Worm (Caenorhabditis elegans) whole organism, young adult: ENCODE measurements around the gene csn-3.

Source experiments
- C06A6.2 ChIP-seq: fragments of 200-800 bp; sonication (Bioruptor generic); conservative IDR thresholded peaks from 2 replicates; pipeline ENCODE4 v1.3.6; 2022; ENCODE audit warnings: missing genetic modification characterization, missing compliant biosample characterization
- D2030.7 ChIP-seq: fragments of 200-800 bp; sonication (Bioruptor generic); IDR thresholded peaks from 2 replicates; pipeline ENCODE4 v1.3.6; 2022; ENCODE audit warnings: missing genetic modification reagents, missing genetic modification characterization, missing compliant biosample characterization
- F55B11.4 ChIP-seq: sonication (generic microtip); optimal IDR thresholded peaks from 2 replicates; lab custom pipeline; 2016; ENCODE audit warnings: missing compliant biosample characterization, missing genetic modification characterization, borderline replicate concordance; ENCODE audit not compliant: insufficient read depth
- T07F8.4 ChIP-seq: sonication (generic microtip); optimal IDR thresholded peaks from 2 replicates; lab custom pipeline; 2016; ENCODE audit warnings: mild to moderate bottlenecking, missing genetic modification characterization, moderate library complexity, missing compliant biosample characterization
- T26A5.8 ChIP-seq: sonication (generic microtip); optimal IDR thresholded peaks from 2 replicates; lab custom pipeline; 2016; ENCODE audit warnings: missing genetic modification characterization, missing compliant biosample characterization
- Y67H2A.10 ChIP-seq: fragments of 200-800 bp; sonication (Bioruptor generic); conservative IDR thresholded peaks from 2 replicates; pipeline ENCODE4 v1.3.6; 2022; ENCODE audit warnings: missing genetic modification reagents, missing genetic modification characterization, missing compliant biosample characterization
- Y95B8A.8 ChIP-seq: fragments of 200-800 bp; sonication (Bioruptor generic); IDR thresholded peaks from 2 replicates; pipeline ENCODE4 v1.3.6; 2022; ENCODE audit warnings: missing genetic modification reagents, missing genetic modification characterization, missing compliant biosample characterization
- ceh-100 ChIP-seq: fragments of 200-800 bp; sonication (Bioruptor generic); IDR thresholded peaks from 2 replicates; pipeline ENCODE4 v1.3.6; 2022; ENCODE audit warnings: missing genetic modification reagents, missing genetic modification characterization, missing compliant biosample characterization
- ceh-27 ChIP-seq: fragments of 200-800 bp; sonication (Bioruptor generic); optimal IDR thresholded peaks from 2 replicates; lab custom pipeline; 2018; ENCODE audit warnings: mild to moderate bottlenecking, missing genetic modification characterization, moderate library complexity, missing compliant biosample characterization
- ceh-40 ChIP-seq: fragments of 200-800 bp; sonication (Bioruptor generic); IDR thresholded peaks from 2 replicates; pipeline ENCODE4 v1.3.6; 2022; ENCODE audit warnings: missing genetic modification characterization, missing compliant biosample characterization
- chd-7 ChIP-seq: sonication (generic microtip); optimal IDR thresholded peaks from 2 replicates; lab custom pipeline; 2016; ENCODE audit warnings: mild to moderate bottlenecking, missing genetic modification characterization, moderate library complexity, missing compliant biosample characterization
- dpff-1 ChIP-seq: sonication (generic microtip); optimal IDR thresholded peaks from 2 replicates; lab custom pipeline; 2017; ENCODE audit warnings: mild to moderate bottlenecking, missing genetic modification characterization, missing compliant biosample characterization
- dpl-1 ChIP-seq: fragments of 150-350 bp; optimal IDR thresholded peaks from 2 replicates; lab custom pipeline; 2014; ENCODE audit warnings: missing biosample characterization, missing genetic modification reagents, missing genetic modification characterization
- efl-1 ChIP-seq: fragments of 150-350 bp; optimal IDR thresholded peaks from 2 replicates; lab custom pipeline; 2014; ENCODE audit warnings: missing biosample characterization, missing genetic modification reagents, missing genetic modification characterization
- egl-44 ChIP-seq: fragments of 200-800 bp; sonication (Bioruptor generic); IDR thresholded peaks from 2 replicates; pipeline ENCODE4 v1.3.6; 2022; ENCODE audit warnings: missing genetic modification reagents, missing genetic modification characterization, missing compliant biosample characterization
- egrh-3 ChIP-seq: fragments of 200-800 bp; sonication (Bioruptor generic); IDR thresholded peaks from 2 replicates; pipeline ENCODE4 v1.3.6; 2022; ENCODE audit warnings: missing genetic modification reagents, missing genetic modification characterization, missing compliant biosample characterization
- gei-17 ChIP-seq: fragments of 200-800 bp; sonication (Bioruptor generic); optimal IDR thresholded peaks from 2 replicates; lab custom pipeline; 2018; ENCODE audit warnings: mild to moderate bottlenecking, missing genetic modification characterization, missing compliant biosample characterization
- hlh-26 ChIP-seq: fragments of 200-800 bp; sonication (Bioruptor generic); conservative IDR thresholded peaks from 2 replicates; pipeline ENCODE4 v1.3.6; 2022; ENCODE audit warnings: missing genetic modification reagents, missing genetic modification characterization, missing compliant biosample characterization
- hmg-20 ChIP-seq: fragments of 200-800 bp; sonication (Bioruptor generic); IDR thresholded peaks from 2 replicates; pipeline ENCODE4 v1.3.6; 2022; ENCODE audit warnings: missing genetic modification reagents, missing genetic modification characterization, missing compliant biosample characterization
- let-607 ChIP-seq, 2 experiments: fragments of 200-800 bp in 1 of 2; sonication (Bioruptor generic) in 1 of 2; sonication (generic microtip) in 1 of 2; optimal IDR thresholded peaks; 2 replicates each; lab custom pipeline; 2016 to 2018; ENCODE audit warnings: mild to moderate bottlenecking in 2 of 2, missing compliant biosample characterization in 2 of 2, missing genetic modification characterization in 2 of 2, moderate library complexity in 2 of 2, missing genotype in 1 of 2
- lin-40 ChIP-seq: sonication (generic microtip); optimal IDR thresholded peaks from 2 replicates; lab custom pipeline; 2016; ENCODE audit warnings: missing genetic modification characterization, mild to moderate bottlenecking, missing compliant biosample characterization, missing genotype, missing genetic modification reagents
- lir-1 ChIP-seq: fragments of 200-800 bp; sonication (Bioruptor generic); conservative IDR thresholded peaks from 2 replicates; pipeline ENCODE4 v1.3.6; 2022; ENCODE audit warnings: missing genetic modification reagents, missing genetic modification characterization, missing compliant biosample characterization
- madf-10 ChIP-seq: sonication (generic microtip); optimal IDR thresholded peaks from 2 replicates; lab custom pipeline; 2016; ENCODE audit warnings: mild to moderate bottlenecking, missing genetic modification characterization, missing compliant biosample characterization
- madf-3 ChIP-seq: fragments of 200-800 bp; sonication (Bioruptor generic); IDR thresholded peaks from 2 replicates; pipeline ENCODE4 v1.3.6; 2022; ENCODE audit warnings: missing genetic modification reagents, missing genetic modification characterization, missing compliant biosample characterization
- madf-8 ChIP-seq: fragments of 200-800 bp; sonication (Bioruptor generic); conservative IDR thresholded peaks from 2 replicates; pipeline ENCODE4 v1.3.6; 2022; ENCODE audit warnings: missing genetic modification reagents, missing genetic modification characterization, missing compliant biosample characterization
- mxl-1 ChIP-seq: sonication (generic microtip); optimal IDR thresholded peaks from 2 replicates; lab custom pipeline; 2016; ENCODE audit warnings: missing genetic modification characterization, missing compliant biosample characterization
- nfya-1 ChIP-seq: sonication (generic microtip); optimal IDR thresholded peaks from 2 replicates; lab custom pipeline; 2017; ENCODE audit warnings: antibody characterized with exemption, missing compliant biosample characterization, missing genetic modification characterization, borderline replicate concordance; ENCODE audit not compliant: insufficient read depth
- nhr-90 ChIP-seq: sonication (generic microtip); optimal IDR thresholded peaks from 2 replicates; lab custom pipeline; 2016; ENCODE audit warnings: missing genotype, mild to moderate bottlenecking, missing genetic modification characterization, missing compliant biosample characterization
- rpc-1 ChIP-seq, 2 experiments: fragments of 150-350 bp in 1 of 2; sonication (generic microtip) in 1 of 2; optimal IDR thresholded peaks; 2 replicates each; lab custom pipeline; 2014 to 2018; ENCODE audit warnings: missing biosample characterization in 1 of 2, missing genetic modification characterization in 1 of 2, missing genetic modification reagents in 1 of 2, missing genotype in 1 of 2
- snpc-1.3 ChIP-seq: sonication (generic microtip); optimal IDR thresholded peaks from 2 replicates; lab custom pipeline; 2017; ENCODE audit warnings: missing genetic modification characterization, mild to moderate bottlenecking, missing compliant biosample characterization, antibody characterized with exemption, moderate library complexity, missing genotype, missing genetic modification reagents; ENCODE audit not compliant: insufficient read depth
- snpc-4 ChIP-seq, 5 experiments: fragments of 150-350 bp in 1 of 5; sonication (generic microtip) in 4 of 5; optimal IDR thresholded peaks; 2 replicates each; lab custom pipeline; 2014 to 2018; ENCODE audit warnings: missing genetic modification characterization in 5 of 5, missing biosample characterization in 3 of 5, antibody characterized with exemption in 2 of 5, mild to moderate bottlenecking in 2 of 5, missing compliant biosample characterization in 2 of 5, missing genotype in 2 of 5, moderate library complexity in 2 of 5, missing genetic modification reagents in 1 of 5
- unc-130 ChIP-seq: sonication (generic microtip); optimal IDR thresholded peaks from 2 replicates; lab custom pipeline; 2016; ENCODE audit warnings: missing genetic modification reagents, missing genetic modification characterization, missing compliant biosample characterization
- zfh-2 ChIP-seq: fragments of 200-800 bp; sonication (Bioruptor generic); conservative IDR thresholded peaks from 2 replicates; pipeline ENCODE4 v1.3.6; 2022; ENCODE audit warnings: missing genetic modification reagents, missing genetic modification characterization, missing compliant biosample characterization
- ztf-18 ChIP-seq: sonication (generic microtip); optimal IDR thresholded peaks from 2 replicates; lab custom pipeline; 2016; ENCODE audit warnings: missing genotype, mild to moderate bottlenecking, missing genetic modification characterization, missing compliant biosample characterization
- ztf-22 ChIP-seq: fragments of 200-800 bp; sonication (Bioruptor generic); optimal IDR thresholded peaks from 2 replicates; lab custom pipeline; 2018; ENCODE audit warnings: mild to moderate bottlenecking, missing genetic modification characterization, moderate library complexity, missing compliant biosample characterization
- ztf-25 ChIP-seq: fragments of 200-800 bp; sonication (Bioruptor generic); IDR thresholded peaks from 2 replicates; pipeline ENCODE4 v1.3.6; 2022; ENCODE audit warnings: missing genetic modification reagents, missing genetic modification characterization, missing compliant biosample characterization

csn-3 gene

DNA sequence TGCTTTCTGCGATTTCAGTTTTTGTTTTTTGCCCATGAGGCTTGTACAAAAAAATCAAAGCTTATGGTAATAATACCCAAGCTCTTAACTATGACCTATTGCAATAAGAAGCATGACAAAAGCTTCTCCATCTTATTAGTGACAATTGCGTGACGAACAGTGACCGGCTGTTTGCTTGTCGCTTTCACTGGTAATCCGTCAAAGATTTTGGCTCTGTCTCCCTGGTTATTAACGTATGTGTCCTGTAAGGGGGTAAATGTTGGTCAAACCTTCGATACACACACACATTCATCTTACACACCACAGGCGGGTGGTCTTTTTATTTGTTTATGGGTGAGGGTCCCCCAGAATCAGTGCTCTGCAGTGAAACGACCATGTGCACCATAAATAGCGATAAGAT lies 20.4 kb upstream of the csn-3 start:
- TF ChIP-seq egrh-3 (GFP tag; lab: Robert Waterston, UW) (no peak), chd-7 (no peak), rpc-1 (optimal IDR thresholded peaks at IDR 0.05; lab: Kevin White, UChicago) (no peak), rpc-1 (tag; optimal IDR thresholded peaks at IDR 0.05; lab: Kevin White, UChicago) (no peak), Y67H2A.10 (no peak), ztf-25 (GFP tag; lab: Robert Waterston, UW) (no peak), madf-8 (no peak), madf-10 (tag; lab: Kevin White, UChicago) (no peak), gei-17 (GFP tag; lab: Kevin White, UChicago) (no peak), D2030.7 (GFP tag; lab: Robert Waterston, UW) (no peak), ceh-40 (GFP tag; lab: Robert Waterston, UW) (no peak), let-607 (tag; optimal IDR thresholded peaks at IDR 0.05; lab: Kevin White, UChicago) (no peak), F55B11.4 (no peak), lin-40 (tag; lab: Kevin White, UChicago) (no peak), dpl-1 (GFP tag; lab: Kevin White, UChicago) (no peak)

DNA sequence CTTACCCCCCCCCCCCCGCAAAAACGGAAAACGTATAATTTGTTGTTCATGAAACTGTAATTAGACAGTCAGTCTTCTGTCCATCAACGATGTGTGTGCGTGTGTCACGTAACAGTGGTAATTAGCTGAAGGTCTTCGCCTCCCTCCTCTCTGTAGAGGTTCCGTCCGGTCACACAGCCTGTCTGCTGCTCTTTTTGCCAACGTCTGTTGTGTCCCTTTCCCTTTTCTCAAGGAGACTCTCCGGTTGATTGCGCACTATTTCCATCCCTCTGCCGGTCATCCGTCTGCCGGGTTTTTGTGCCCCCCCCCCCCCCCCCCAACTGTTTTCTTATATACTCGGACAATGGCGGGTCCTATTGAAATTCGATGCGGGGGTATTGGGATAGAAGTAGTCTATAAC lies 18.8 kb upstream of the csn-3 start:
- TF ChIP-seq egrh-3 (GFP tag; lab: Robert Waterston, UW) (peak; percentile 78; the same call in 1 of the 2 replicates), ceh-27 (GFP tag; lab: Kevin White, UChicago) (peak; percentile 34), zfh-2 (peak; percentile 75), C06A6.2 (GFP tag; lab: Robert Waterston, UW) (no peak)

DNA sequence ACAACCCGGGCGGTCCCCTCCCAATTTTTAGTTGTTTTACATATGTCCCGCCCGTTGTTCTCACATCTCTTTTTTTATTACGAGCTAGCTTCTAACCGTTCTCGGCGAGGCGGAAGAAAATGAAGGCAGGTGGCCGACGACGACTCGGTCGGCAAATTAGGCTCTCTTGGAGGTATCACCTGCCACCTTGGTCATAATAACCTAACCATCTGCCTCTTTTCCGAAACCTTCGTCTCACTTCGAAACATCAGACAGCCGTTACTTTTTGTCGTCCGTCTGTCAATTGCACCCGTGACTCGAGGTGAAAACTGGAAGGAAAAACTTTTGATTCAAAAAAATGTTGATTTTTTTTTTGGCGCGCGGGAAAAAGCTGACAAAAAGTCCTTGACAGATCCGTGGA lies 17.1 kb upstream of the csn-3 start:
- TF ChIP-seq ztf-18 (tag; lab: Kevin White, UChicago) = no peak
- TF ChIP-seq madf-3 (GFP tag; lab: Robert Waterston, UW) = no peak
- no peak for TF ChIP-seq efl-1
- TF ChIP-seq ceh-100 (GFP tag; lab: Robert Waterston, UW) = no peak
- no peak for TF ChIP-seq lin-40 (tag; lab: Kevin White, UChicago)
- TF ChIP-seq T07F8.4 = no peak
- no peak for TF ChIP-seq hlh-26
- no peak for TF ChIP-seq egl-44 (GFP tag; lab: Robert Waterston, UW)
- TF ChIP-seq snpc-1.3 (tag; lab: Kevin White, UChicago) = no peak
- no peak for TF ChIP-seq lir-1
- TF ChIP-seq ztf-22 (GFP tag; lab: Kevin White, UChicago) = no peak

DNA sequence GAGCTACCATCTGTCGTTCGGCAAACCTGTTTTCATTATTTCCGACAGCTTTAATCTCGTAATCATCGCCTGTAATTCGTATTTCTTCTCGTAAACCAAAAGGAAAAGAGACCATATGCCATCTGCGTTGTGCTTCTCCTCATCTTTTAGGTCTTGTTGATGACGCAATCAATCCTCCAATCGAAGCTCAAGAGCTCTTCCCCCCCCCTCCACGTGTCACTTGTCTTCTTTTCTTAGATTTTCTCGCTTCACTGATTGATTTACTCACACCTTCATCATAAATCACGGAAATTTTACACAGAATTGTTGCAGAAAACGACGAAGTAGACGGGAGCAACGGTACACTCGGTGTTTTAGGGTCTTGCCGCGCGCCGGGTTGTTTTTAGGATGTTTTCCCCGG lies 15.8 kb upstream of the csn-3 start, which contains the start of gene tcl-2:
tcl-2 (plus strand) TSS at position 388 of the 400 bp plus-strand sequence.
- no peak for TF ChIP-seq nhr-90
- no peak for TF ChIP-seq ceh-27 (GFP tag; lab: Kevin White, UChicago)
- no peak for TF ChIP-seq nfya-1 (tag; lab: Kevin White, UChicago)
- no peak for TF ChIP-seq unc-130 (GFP tag; lab: Kevin White, UChicago)
- TF ChIP-seq T26A5.8 = no peak
- TF ChIP-seq Y67H2A.10 = no peak
- no peak for TF ChIP-seq snpc-1.3 (tag; lab: Kevin White, UChicago)
- TF ChIP-seq dpff-1 = no peak
- no peak for TF ChIP-seq Y95B8A.8 (GFP tag; lab: Robert Waterston, UW)
- TF ChIP-seq madf-8 = no peak
- no peak for TF ChIP-seq snpc-4 (GFP tag; optimal IDR thresholded peaks at IDR 0.05; lab: Kevin White, UChicago)
- no peak for TF ChIP-seq snpc-4 (tag; optimal IDR thresholded peaks at IDR 0.05; lab: Kevin White, UChicago)
- no peak for TF ChIP-seq hmg-20 (GFP tag; lab: Robert Waterston, UW)
- no peak for TF ChIP-seq mxl-1 (tag; lab: Kevin White, UChicago)
